Fruit fly (Drosophila melanogaster) whole organism, embryonic: ENCODE data around the gene Osi18.

ENCODE experiments used
- B-H1 ChIP-seq: fragments of 200-800 bp; sonication (Bioruptor generic); IDR thresholded peaks from 3 replicates; pipeline ENCODE4 v1.3.6; 2022; ENCODE audit warnings: missing biosample characterization, missing genetic modification characterization
- Bgb ChIP-seq: fragments of 200-800 bp; sonication (Bioruptor generic); IDR thresholded peaks from 2 replicates; pipeline ENCODE4 v1.3.6; 2022; ENCODE audit warnings: missing biosample characterization, missing genetic modification characterization; ENCODE audit not compliant: partially characterized antibody
- CG1024 ChIP-seq: fragments of 200-800 bp; sonication (Bioruptor generic); IDR thresholded peaks from 2 replicates; pipeline ENCODE4 v1.3.6; 2022; ENCODE audit warnings: missing biosample characterization, missing genetic modification characterization
- CG13123 ChIP-seq: fragments of 200-800 bp; sonication (Bioruptor generic); optimal IDR thresholded peaks from 2 replicates; lab custom pipeline; 2016; ENCODE audit warnings: missing biosample characterization, missing genetic modification characterization
- CG13775 ChIP-seq: fragments of 200-800 bp; sonication (Bioruptor generic); optimal IDR thresholded peaks from 3 replicates; lab custom pipeline; 2017; ENCODE audit warnings: missing biosample characterization, mild to moderate bottlenecking, missing genetic modification characterization
- CG14014 ChIP-seq: fragments of 200-800 bp; sonication (Bioruptor generic); IDR thresholded peaks from 2 replicates; pipeline ENCODE4 v1.3.6; 2022; ENCODE audit warnings: missing biosample characterization, missing genetic modification characterization
- CG14441 ChIP-seq: fragments of 200-800 bp; sonication (Bioruptor generic); IDR thresholded peaks from 2 replicates; pipeline ENCODE4 v1.3.6; 2022; ENCODE audit warnings: missing biosample characterization, missing genetic modification characterization
- CG18262 ChIP-seq: fragments of 200-800 bp; optimal IDR thresholded peaks from 3 replicates; lab custom pipeline; 2019; ENCODE audit warnings: missing biosample characterization, mild to moderate bottlenecking, missing genetic modification characterization, moderate library complexity
- CG2129 ChIP-seq: fragments of 200-800 bp; sonication (Bioruptor generic); IDR thresholded peaks from 2 replicates; pipeline ENCODE4 v1.3.6; 2022; ENCODE audit warnings: missing biosample characterization, missing genetic modification characterization; ENCODE audit not compliant: partially characterized antibody
- CG2712 ChIP-seq: fragments of 200-800 bp; optimal IDR thresholded peaks from 3 replicates; lab custom pipeline; 2019; ENCODE audit warnings: missing biosample characterization, mild to moderate bottlenecking, missing genetic modification characterization, moderate library complexity
- CG3281 ChIP-seq: fragments of 200-800 bp; sonication (Bioruptor generic); optimal IDR thresholded peaks from 3 replicates; lab custom pipeline; 2017; ENCODE audit warnings: missing biosample characterization, mild to moderate bottlenecking, missing genetic modification characterization
- CG5245 ChIP-seq: fragments of 200-800 bp; sonication (Bioruptor generic); optimal IDR thresholded peaks from 3 replicates; lab custom pipeline; 2016; ENCODE audit warnings: missing biosample characterization, missing genetic modification characterization
- CG6813 ChIP-seq: fragments of 200-800 bp; sonication (Bioruptor generic); optimal IDR thresholded peaks from 2 replicates; lab custom pipeline; 2017; ENCODE audit warnings: missing biosample characterization, missing genetic modification characterization, mild to moderate bottlenecking, moderate library complexity, missing genetic modification reagents
- CG8290 ChIP-seq, 3 experiments: fragments of 200-800 bp; sonication (Bioruptor generic); optimal IDR thresholded peaks; 2 replicates each; lab custom pipeline; 2016 to 2019; ENCODE audit warnings: missing biosample characterization in 3 of 3, missing genetic modification characterization in 3 of 3, mild to moderate bottlenecking in 2 of 3, moderate library complexity in 1 of 3
- CG8388 ChIP-seq: fragments of 200-800 bp; sonication (Bioruptor generic); optimal IDR thresholded peaks from 2 replicates; lab custom pipeline; 2019; ENCODE audit warnings: missing biosample characterization, mild to moderate bottlenecking, missing genetic modification characterization, moderate library complexity
- CG8765 ChIP-seq: fragments of 200-800 bp; sonication (Bioruptor generic); IDR thresholded peaks from 2 replicates; pipeline ENCODE4 v1.3.6; 2022; ENCODE audit warnings: missing biosample characterization, missing genetic modification characterization
- CHES-1-like ChIP-seq: fragments of 200-800 bp; sonication (Bioruptor generic); optimal IDR thresholded peaks from 2 replicates; lab custom pipeline; 2016; ENCODE audit warnings: missing biosample characterization, missing genetic modification characterization
- D ChIP-seq, 2 experiments: fragments of 200-800 bp in 1 of 2; fragments of >200 bp in 1 of 2; sonication (Bioruptor generic) in 1 of 2; optimal IDR thresholded peaks; 2 replicates in 1 of 2; 3 replicates in 1 of 2; lab custom pipeline; 2017; ENCODE audit warnings: mild to moderate bottlenecking in 1 of 2, missing biosample characterization in 1 of 2, missing genetic modification characterization in 1 of 2, missing genetic modification reagents in 1 of 2
- Dek ChIP-seq: fragments of 200-800 bp; sonication (Bioruptor generic); optimal IDR thresholded peaks from 3 replicates; lab custom pipeline; 2019; ENCODE audit warnings: missing biosample characterization, mild to moderate bottlenecking, missing genetic modification characterization, moderate library complexity
- Doc2 ChIP-seq: fragments of 200-800 bp; sonication (Bioruptor generic); IDR thresholded peaks from 2 replicates; pipeline ENCODE4 v1.3.6; 2022; ENCODE audit warnings: missing biosample characterization, missing genetic modification characterization
- Hr3 ChIP-seq: fragments of 200-800 bp; sonication (Bioruptor generic); optimal IDR thresholded peaks from 3 replicates; lab custom pipeline; 2016; ENCODE audit warnings: missing biosample characterization, missing genetic modification characterization
- Oaz ChIP-seq: fragments of 200-800 bp; sonication (Bioruptor generic); IDR thresholded peaks from 2 replicates; pipeline ENCODE4 v1.3.6; 2022; ENCODE audit warnings: missing biosample characterization, missing genetic modification characterization
- Rx ChIP-seq: fragments of 200-800 bp; sonication (Bioruptor generic); IDR thresholded peaks from 2 replicates; pipeline ENCODE4 v1.3.6; 2022; ENCODE audit warnings: missing biosample characterization, missing genetic modification characterization
- Sry-β ChIP-seq: fragments of 200-800 bp; sonication (Bioruptor generic); optimal IDR thresholded peaks from 2 replicates; lab custom pipeline; 2018; ENCODE audit warnings: missing biosample characterization, mild to moderate bottlenecking, missing genetic modification characterization, moderate library complexity
- Tbp ChIP-seq: fragments of >200 bp; optimal IDR thresholded peaks from 2 replicates; lab custom pipeline; 2018; ENCODE audit warnings: missing biosample characterization, missing genetic modification characterization
- YL-1 ChIP-seq: fragments of 200-800 bp; sonication (Bioruptor generic); optimal IDR thresholded peaks from 3 replicates; lab custom pipeline; 2017; ENCODE audit warnings: missing biosample characterization, mild to moderate bottlenecking, missing genetic modification characterization
- chinmo ChIP-seq: fragments of 200-800 bp; sonication (Bioruptor generic); IDR thresholded peaks from 4 replicates; pipeline ENCODE4 v1.3.6; 2022; ENCODE audit warnings: missing biosample characterization, missing genetic modification characterization; ENCODE audit not compliant: partially characterized antibody
- crp ChIP-seq, 2 experiments: fragments of 200-800 bp; sonication (Bioruptor generic); optimal IDR thresholded peaks; 2 replicates in 1 of 2; 3 replicates in 1 of 2; lab custom pipeline; 2017; ENCODE audit warnings: missing biosample characterization in 2 of 2, missing genetic modification characterization in 2 of 2, mild to moderate bottlenecking in 1 of 2, moderate library complexity in 1 of 2
- cwo ChIP-seq: fragments of 200-800 bp; sonication (Bioruptor generic); optimal IDR thresholded peaks from 3 replicates; lab custom pipeline; 2017; ENCODE audit warnings: missing biosample characterization, missing genetic modification characterization, mild to moderate bottlenecking, moderate library complexity, missing genetic modification reagents
- exex ChIP-seq: fragments of 200-800 bp; sonication (Bioruptor generic); optimal IDR thresholded peaks from 4 replicates; lab custom pipeline; 2018; ENCODE audit warnings: missing biosample characterization, mild to moderate bottlenecking, missing genetic modification characterization, moderate library complexity
- gcm ChIP-seq: fragments of 200-800 bp; sonication (Bioruptor generic); optimal IDR thresholded peaks from 2 replicates; lab custom pipeline; 2019; ENCODE audit warnings: missing biosample characterization, mild to moderate bottlenecking, missing genetic modification characterization, moderate library complexity
- gfzf ChIP-seq: fragments of 200-800 bp; sonication (Bioruptor generic); optimal IDR thresholded peaks from 2 replicates; lab custom pipeline; 2016; ENCODE audit warnings: missing biosample characterization, mild to moderate bottlenecking, missing genetic modification characterization, moderate library complexity
- inv ChIP-seq: fragments of 200-800 bp; sonication (Bioruptor generic); IDR thresholded peaks from 2 replicates; pipeline ENCODE4 v1.3.6; 2022; ENCODE audit warnings: missing biosample characterization, missing genetic modification characterization; ENCODE audit not compliant: partially characterized antibody
- ken ChIP-seq: fragments of 200-800 bp; sonication (Bioruptor generic); IDR thresholded peaks from 3 replicates; pipeline ENCODE4 v1.3.6; 2022; ENCODE audit warnings: missing biosample characterization, missing genetic modification characterization
- mld ChIP-seq: fragments of 200-800 bp; sonication (Bioruptor generic); IDR thresholded peaks from 3 replicates; pipeline ENCODE4 v1.3.6; 2022; ENCODE audit warnings: missing biosample characterization, missing genetic modification characterization; ENCODE audit not compliant: partially characterized antibody
- phol ChIP-seq: fragments of 200-800 bp; sonication (Bioruptor generic); optimal IDR thresholded peaks from 3 replicates; lab custom pipeline; 2018; ENCODE audit warnings: missing biosample characterization, mild to moderate bottlenecking, missing genetic modification characterization, moderate library complexity
- pita ChIP-seq: fragments of 200-800 bp; sonication (Bioruptor generic); optimal IDR thresholded peaks from 2 replicates; lab custom pipeline; 2017; ENCODE audit warnings: missing biosample characterization, mild to moderate bottlenecking, missing genetic modification characterization
- psq ChIP-seq: fragments of 200-800 bp; sonication (Bioruptor generic); optimal IDR thresholded peaks from 2 replicates; lab custom pipeline; 2017; ENCODE audit warnings: missing biosample characterization, missing genetic modification characterization
- sens ChIP-seq: fragments of 200-800 bp; sonication (Bioruptor generic); peaks from one replicate; lab custom pipeline; 2016; ENCODE audit warnings: missing biosample characterization, missing genetic modification characterization
- tap ChIP-seq: fragments of 200-800 bp; optimal IDR thresholded peaks from 3 replicates; lab custom pipeline; 2019; ENCODE audit warnings: missing biosample characterization, mild to moderate bottlenecking, missing genetic modification characterization, moderate library complexity
- tio ChIP-seq: fragments of 200-800 bp; sonication (Bioruptor generic); optimal IDR thresholded peaks from 2 replicates; lab custom pipeline; 2017; ENCODE audit warnings: missing biosample characterization, missing genetic modification characterization, inconsistent platforms
- tna ChIP-seq: fragments of 200-800 bp; sonication (Bioruptor generic); IDR thresholded peaks from 2 replicates; pipeline ENCODE4 v1.3.6; 2022; ENCODE audit warnings: missing biosample characterization, missing genetic modification characterization; ENCODE audit not compliant: partially characterized antibody
- tup ChIP-seq: fragments of 200-800 bp; sonication (Bioruptor generic); optimal IDR thresholded peaks from 2 replicates; lab custom pipeline; 2016; ENCODE audit warnings: missing biosample characterization, mild to moderate bottlenecking, missing genetic modification characterization, moderate library complexity
- unpg ChIP-seq: fragments of 200-800 bp; sonication (Bioruptor generic); optimal IDR thresholded peaks from 3 replicates; lab custom pipeline; 2018; ENCODE audit warnings: missing biosample characterization, mild to moderate bottlenecking, missing genetic modification characterization, moderate library complexity
- vnd ChIP-seq: fragments of 200-800 bp; sonication (Bioruptor generic); IDR thresholded peaks from 3 replicates; pipeline ENCODE4 v1.3.6; 2022; ENCODE audit warnings: missing biosample characterization, missing genetic modification characterization; ENCODE audit not compliant: partially characterized antibody
- wek ChIP-seq: fragments of 200-800 bp; sonication (Bioruptor generic); optimal IDR thresholded peaks from 3 replicates; lab custom pipeline; 2018; ENCODE audit warnings: missing biosample characterization, mild to moderate bottlenecking, missing genetic modification characterization, moderate library complexity
- z ChIP-seq: fragments of 200-800 bp; sonication (Bioruptor generic); IDR thresholded peaks from 3 replicates; pipeline ENCODE4 v1.3.6; 2022; ENCODE audit warnings: missing biosample characterization, missing genetic modification characterization

Gene Osi18

DNA sequence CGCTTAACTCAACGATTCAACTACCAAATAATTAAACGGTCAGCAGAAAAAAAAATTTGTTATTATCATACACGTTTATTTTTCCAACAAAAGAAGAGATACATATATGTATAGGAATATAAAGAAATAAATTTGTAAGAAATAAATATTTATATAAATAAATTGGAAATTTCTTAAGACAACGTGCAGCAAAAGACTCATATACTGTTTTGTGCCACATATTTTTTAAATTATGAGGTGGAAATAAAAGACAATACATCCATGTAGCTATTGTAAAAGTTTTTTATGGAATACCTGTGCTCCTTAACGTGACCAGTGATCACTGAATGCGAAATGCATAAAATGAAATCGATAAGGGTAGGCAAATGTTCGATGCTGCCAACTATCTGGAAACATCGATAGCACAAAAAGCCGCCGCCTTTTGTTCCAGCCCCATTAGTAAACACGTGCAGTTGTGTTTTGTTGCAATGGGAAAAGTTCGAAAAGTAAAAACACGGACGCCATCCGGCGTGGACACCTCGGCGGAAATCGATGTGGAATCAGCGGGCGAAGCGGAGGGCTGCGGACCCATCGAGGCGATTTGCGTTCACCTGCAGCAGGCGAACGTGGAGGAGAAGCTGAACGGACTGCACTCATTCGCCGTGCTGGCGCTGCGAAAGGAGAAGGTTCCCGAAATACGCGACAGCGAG lies 38.6 kb downstream of the Osi18 start, which contains the start of gene CG10286 (continued):
- TF ChIP-seq chinmo (GFP tag; lab: Robert Waterston, UW) (peak; percentile 77; the same call in 1 of the 4 replicates), Doc2 (no peak), YL-1 (GFP tag; lab: Kevin White, UChicago) (peak; percentile 70), CG14014 (GFP tag; lab: Robert Waterston, UW) (peak; percentile 32; the same call in 1 of the 2 replicates), CG13123 (no peak), unpg (peak; percentile 36), Bgb (peak; percentile 85), Dek (peak; percentile 47), pita (GFP tag; lab: Kevin White, UChicago) (no peak), cwo (GFP tag; lab: Kevin White, UChicago) (peak; percentile 76), CG18262 (tag; lab: Kevin White, UChicago) (peak; percentile 67), inv (GFP tag; lab: Robert Waterston, UW) (peak; percentile 70), D (optimal IDR thresholded peaks at IDR 0.05; lab: Kevin White, UChicago) (no peak), D (GFP tag; optimal IDR thresholded peaks at IDR 0.05; lab: Kevin White, UChicago) (peak; percentile 32), vnd (GFP tag; lab: Robert Waterston, UW) (peak; percentile 63), psq (GFP tag; lab: Kevin White, UChicago) (no peak), CG2129 (GFP tag; lab: Robert Waterston, UW) (0 out of 2 replicates have a peak, but pooled peaks have one; percentile 16), CG8765 (no peak), z (GFP tag; lab: Robert Waterston, UW) (no peak), CG8388 (GFP tag; lab: Kevin White, UChicago) (peak; percentile 34), Oaz (GFP tag; lab: Robert Waterston, UW) (peak; percentile 34; the same call in 1 of the 2 replicates), Rx (GFP tag; lab: Robert Waterston, UW) (peak; percentile 31; the same call in 1 of the 2 replicates), wek (GFP tag; lab: Kevin White, UChicago) (peak; percentile 77), Hr3 (GFP tag; lab: Kevin White, UChicago) (peak; percentile 20), ken (GFP tag; lab: Robert Waterston, UW) (no peak), CG13775 (GFP tag; lab: Kevin White, UChicago) (peak; percentile 23), CG1024 (GFP tag; lab: Robert Waterston, UW) (peak; percentile 62; the same call in 1 of the 2 replicates), phol (tag; lab: Kevin White, UChicago) (peak; percentile 30), Sry-β (GFP tag; lab: Kevin White, UChicago) (peak; percentile 15), sens (GFP tag; lab: Kevin White, UChicago) (peak; percentile 73), CG8290 (GFP tag; optimal IDR thresholded peaks at IDR 0.05; lab: Kevin White, UChicago) (peak; percentile 38), CG8290 (tag; optimal IDR thresholded peaks at IDR 0.05; lab: Kevin White, UChicago) (peak in 1 of 2 experiments; percentile 71), crp (GFP tag; optimal IDR thresholded peaks at IDR 0.05; lab: Kevin White, UChicago) (no peak), exex (tag; lab: Kevin White, UChicago) (peak; percentile 15), gcm (no peak), CG3281 (GFP tag; lab: Kevin White, UChicago) (peak; percentile 33), CG6813 (GFP tag; lab: Kevin White, UChicago) (peak; percentile 47), CG5245 (GFP tag; lab: Kevin White, UChicago) (no peak), CG2712 (tag; lab: Kevin White, UChicago) (peak; percentile 67), tna (GFP tag; lab: Robert Waterston, UW) (peak; percentile 60), tio (GFP tag; lab: Kevin White, UChicago) (no peak), mld (GFP tag; lab: Robert Waterston, UW) (0 out of 3 replicates have a peak, but pooled peaks have one; percentile 18), CHES-1-like (GFP tag; lab: Kevin White, UChicago) (peak; percentile 29), tap (tag; lab: Kevin White, UChicago) (peak; percentile 61), gfzf (GFP tag; lab: Kevin White, UChicago) (peak; percentile 74), tup (GFP tag; lab: Kevin White, UChicago) (no peak), B-H1 (GFP tag; lab: Robert Waterston, UW) (peak; percentile 44; the same call in 1 of the 3 replicates), Tbp (GFP tag; lab: Kevin White, UChicago) (no peak), CG14441 (peak; percentile 51)
